Worm (Caenorhabditis elegans): Measurements from ENCODE around the gene Y41E3.1.

Y41E3.1 gene

ce11 chrIV:14954842-14955241, 3.8 kb downstream of the Y41E3.1 start:
- TF ChIP-seq snpc-4 (tag; optimal IDR thresholded peaks at IDR 0.05) (no peak), mls-2 (tag; optimal IDR thresholded peaks at IDR 0.05) (no peak), sem-2 (GFP tag; optimal IDR thresholded peaks at IDR 0.05) (no peak), lsy-2 (tag; optimal IDR thresholded peaks at IDR 0.05) (no peak), unc-120 (tag; optimal IDR thresholded peaks at IDR 0.05; ENCODE audit: poor library complexity, severe bottlenecking) (no peak), elt-3 (tag; optimal IDR thresholded peaks at IDR 0.05) (no peak), lin-32 (GFP tag; optimal IDR thresholded peaks at IDR 0.05) (no peak), drap-1 (GFP tag; optimal IDR thresholded peaks at IDR 0.05) (no peak), ham-2 (GFP tag; optimal IDR thresholded peaks at IDR 0.05) (no peak), ceh-39 (tag; optimal IDR thresholded peaks at IDR 0.05) (no peak), ceh-83 (GFP tag; optimal IDR thresholded peaks at IDR 0.05) (no peak)

- TF ChIP-seq ceh-83 (GFP tag; optimal IDR thresholded peaks at IDR 0.05), result no peak
- TF ChIP-seq drap-1 (GFP tag; optimal IDR thresholded peaks at IDR 0.05), result no peak
- no peak for TF ChIP-seq zip-8 (tag; optimal IDR thresholded peaks at IDR 0.05)
- no peak for TF ChIP-seq blmp-1 (tag; optimal IDR thresholded peaks at IDR 0.05)
- no peak for TF ChIP-seq mab-5 (tag; optimal IDR thresholded peaks at IDR 0.05)
- no peak for TF ChIP-seq nhr-12 (tag; optimal IDR thresholded peaks at IDR 0.05)
- no peak for TF ChIP-seq mep-1 (tag; optimal IDR thresholded peaks at IDR 0.05)
- no peak for TF ChIP-seq flh-1 (GFP tag; optimal IDR thresholded peaks at IDR 0.05)
Measured at ce11 chrIV:14953802-14954201, 4.9 kb downstream of the Y41E3.1 start.

ce11 chrIV:14950468-14950867, 8.2 kb downstream of the Y41E3.1 start, which contains the start of gene Y41E3.22:
Y41E3.22 (plus strand) TSS chrIV:14950710.
- no peak for TF ChIP-seq unc-120 (tag; optimal IDR thresholded peaks at IDR 0.05; ENCODE audit: poor library complexity, severe bottlenecking)
- no peak for TF ChIP-seq bed-3 (GFP tag; optimal IDR thresholded peaks at IDR 0.05)
- TF ChIP-seq mep-1 (tag; optimal IDR thresholded peaks at IDR 0.05), result no peak
- TF ChIP-seq mls-2 (tag; optimal IDR thresholded peaks at IDR 0.05), result no peak
- no peak for TF ChIP-seq sptf-1 (tag; optimal IDR thresholded peaks at IDR 0.05)
- TF ChIP-seq ztf-11 (tag; optimal IDR thresholded peaks at IDR 0.05), result no peak
- no peak for TF ChIP-seq ham-2 (GFP tag; optimal IDR thresholded peaks at IDR 0.05)
- TF ChIP-seq lin-32 (GFP tag; optimal IDR thresholded peaks at IDR 0.05), result no peak
- no peak for TF ChIP-seq unc-62 (GFP tag; optimal IDR thresholded peaks at IDR 0.05)
- no peak for TF ChIP-seq blmp-1 (tag; optimal IDR thresholded peaks at IDR 0.05)
- TF ChIP-seq mab-5 (tag; optimal IDR thresholded peaks at IDR 0.05), result no peak
- no peak for TF ChIP-seq sem-2 (GFP tag; optimal IDR thresholded peaks at IDR 0.05)
- no peak for TF ChIP-seq hlh-1 (tag; optimal IDR thresholded peaks at IDR 0.05)
- TF ChIP-seq snpc-4 (tag; optimal IDR thresholded peaks at IDR 0.05), result no peak
- TF ChIP-seq cnd-1 (tag; optimal IDR thresholded peaks at IDR 0.05), result no peak

ce11 chrIV:14949048-14949447, 9.6 kb downstream of the Y41E3.1 start:
- TF ChIP-seq ceh-39 (tag; optimal IDR thresholded peaks at IDR 0.05) (no peak), nhr-76 (tag; optimal IDR thresholded peaks at IDR 0.05) (no peak), mab-5 (tag; optimal IDR thresholded peaks at IDR 0.05) (no peak), unc-62 (GFP tag; optimal IDR thresholded peaks at IDR 0.05) (no peak), nhr-237 (tag; optimal IDR thresholded peaks at IDR 0.05) (no peak), nhr-28 (tag; optimal IDR thresholded peaks at IDR 0.05) (no peak), sptf-1 (tag; optimal IDR thresholded peaks at IDR 0.05) (no peak), tbx-8 (GFP tag; optimal IDR thresholded peaks at IDR 0.05) (no peak), unc-39 (tag; optimal IDR thresholded peaks at IDR 0.05) (no peak), flh-1 (GFP tag; optimal IDR thresholded peaks at IDR 0.05) (no peak), elt-3 (tag; optimal IDR thresholded peaks at IDR 0.05) (no peak), snpc-4 (tag; optimal IDR thresholded peaks at IDR 0.05) (no peak), ceh-83 (GFP tag; optimal IDR thresholded peaks at IDR 0.05) (no peak), zip-8 (tag; optimal IDR thresholded peaks at IDR 0.05) (no peak), unc-120 (tag; optimal IDR thresholded peaks at IDR 0.05; ENCODE audit: poor library complexity, severe bottlenecking) (no peak), mls-2 (tag; optimal IDR thresholded peaks at IDR 0.05) (no peak), ces-1 (GFP tag; optimal IDR thresholded peaks at IDR 0.05) (no peak), pha-4 (tag; optimal IDR thresholded peaks at IDR 0.05) (no peak)

- TF ChIP-seq mab-5 (tag; optimal IDR thresholded peaks at IDR 0.05) (no peak), zip-8 (tag; optimal IDR thresholded peaks at IDR 0.05) (no peak), nhr-2 (tag; optimal IDR thresholded peaks at IDR 0.05) (no peak), ceh-39 (tag; optimal IDR thresholded peaks at IDR 0.05) (no peak), ham-2 (GFP tag; optimal IDR thresholded peaks at IDR 0.05) (no peak)
Measured at ce11 chrIV:14944234-14944633, 14.4 kb downstream of the Y41E3.1 start, which contains the start of gene Y57G11C.48. Y57G11C.48 (minus strand) TSS chrIV:14944334.

All from whole organism, mixed stage, embryonic.